Fruit fly (Drosophila melanogaster) whole organism, adult: ENCODE results near the gene Proc.

ENCODE experiments used
- CG7045 ChIP-seq: fragments of 200-800 bp; sonication (Bioruptor generic); optimal IDR thresholded peaks from 2 replicates; lab custom pipeline; 2017; ENCODE audit warnings: missing biosample characterization, mild to moderate bottlenecking, missing genetic modification characterization
- tj ChIP-seq: fragments of 200-800 bp; sonication (Bioruptor generic); optimal IDR thresholded peaks from 3 replicates; lab custom pipeline; 2017; ENCODE audit warnings: missing biosample characterization, mild to moderate bottlenecking, missing genetic modification characterization, moderate library complexity

DNA sequence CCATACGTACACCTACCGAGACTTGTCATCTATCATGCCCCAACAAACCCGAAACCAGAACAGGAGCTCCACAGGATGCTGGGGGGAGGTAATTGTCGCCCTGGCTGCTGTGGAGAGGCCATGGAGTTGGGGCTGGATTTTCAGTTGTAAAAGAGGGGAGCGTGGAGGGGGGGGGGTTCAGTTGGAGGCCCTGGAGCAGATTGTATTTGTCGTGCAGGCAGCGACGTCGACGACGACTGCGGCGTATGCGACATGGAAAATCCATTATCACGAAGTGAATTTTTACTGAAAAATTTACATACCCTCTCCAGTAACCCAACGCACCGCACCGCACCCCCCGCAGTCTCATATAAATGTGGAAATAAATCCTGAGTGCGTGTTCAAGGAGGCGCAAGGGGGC is 37.6 kb downstream of the Proc start:
- no peak for TF ChIP-seq CG7045
- no peak for TF ChIP-seq tj
